Fruit fly (Drosophila melanogaster) whole organism, adult: ENCODE measurements around the gene be.

Source experiments
- CG11617 ChIP-seq: fragments of 200-800 bp; sonication (Bioruptor generic); optimal IDR thresholded peaks from 2 replicates; lab custom pipeline; 2017; ENCODE audit warnings: mild to moderate bottlenecking, missing biosample characterization, missing genetic modification reagents, missing genetic modification characterization
- CG12768 ChIP-seq: fragments of 200-800 bp; sonication (Bioruptor generic); optimal IDR thresholded peaks from 2 replicates; lab custom pipeline; 2017; ENCODE audit warnings: missing biosample characterization, missing genetic modification characterization, mild to moderate bottlenecking, moderate library complexity, missing genetic modification reagents
- CG14711 ChIP-seq: fragments of 200-800 bp; sonication (Bioruptor generic); optimal IDR thresholded peaks from 2 replicates; lab custom pipeline; 2018; ENCODE audit warnings: missing biosample characterization, mild to moderate bottlenecking, missing genetic modification characterization, moderate library complexity
- CG1620 ChIP-seq: fragments of 200-800 bp; sonication (Bioruptor generic); optimal IDR thresholded peaks from 2 replicates; lab custom pipeline; 2016; ENCODE audit warnings: missing biosample characterization, missing genetic modification characterization
- CG33017 ChIP-seq: fragments of 200-800 bp; sonication (Bioruptor generic); optimal IDR thresholded peaks from 2 replicates; lab custom pipeline; 2018; ENCODE audit warnings: missing biosample characterization, mild to moderate bottlenecking, missing genetic modification characterization, moderate library complexity
- CG5204 ChIP-seq: fragments of 200-800 bp; sonication (Bioruptor generic); optimal IDR thresholded peaks from 2 replicates; lab custom pipeline; 2016; ENCODE audit warnings: missing biosample characterization, missing genetic modification characterization
- CG7045 ChIP-seq: fragments of 200-800 bp; sonication (Bioruptor generic); optimal IDR thresholded peaks from 2 replicates; lab custom pipeline; 2017; ENCODE audit warnings: missing biosample characterization, mild to moderate bottlenecking, missing genetic modification characterization
- CG7101 ChIP-seq: fragments of 200-800 bp; sonication (Bioruptor generic); optimal IDR thresholded peaks from 2 replicates; lab custom pipeline; 2018; ENCODE audit warnings: missing biosample characterization, mild to moderate bottlenecking, missing genetic modification characterization, moderate library complexity
- Clk ChIP-seq: fragments of 200-800 bp; sonication (Bioruptor generic); optimal IDR thresholded peaks from 2 replicates; lab custom pipeline; 2017; ENCODE audit warnings: missing biosample characterization, missing genetic modification characterization
- Crg-1 ChIP-seq: fragments of 200-800 bp; sonication (Bioruptor generic); optimal IDR thresholded peaks from 2 replicates; lab custom pipeline; 2016; ENCODE audit warnings: missing biosample characterization, missing genetic modification characterization
- Hr96 ChIP-seq: fragments of 200-800 bp; sonication (Bioruptor generic); optimal IDR thresholded peaks from 2 replicates; lab custom pipeline; 2016; ENCODE audit warnings: missing biosample characterization, missing genetic modification characterization
- Mnt ChIP-seq: fragments of 200-800 bp; sonication (Bioruptor generic); optimal IDR thresholded peaks from 2 replicates; lab custom pipeline; 2016; ENCODE audit warnings: missing biosample characterization, mild to moderate bottlenecking, missing genetic modification characterization
- bab1 ChIP-seq: fragments of 200-800 bp; sonication (Bioruptor generic); optimal IDR thresholded peaks from 3 replicates; lab custom pipeline; 2019; ENCODE audit warnings: missing biosample characterization, mild to moderate bottlenecking, missing genetic modification characterization, moderate library complexity
- cic ChIP-seq: fragments of 200-800 bp; sonication (Bioruptor generic); optimal IDR thresholded peaks from 2 replicates; lab custom pipeline; 2017; ENCODE audit warnings: missing biosample characterization, mild to moderate bottlenecking, missing genetic modification characterization, moderate library complexity
- cnc ChIP-seq, 2 experiments: fragments of >200 bp; optimal IDR thresholded peaks; 2 replicates each; lab custom pipeline; 2017
- kay ChIP-seq: fragments of 200-800 bp; sonication (Bioruptor generic); peaks from one replicate; lab custom pipeline; 2016; ENCODE audit warnings: missing biosample characterization, missing genetic modification characterization, borderline replicate concordance
- ovo ChIP-seq: fragments of 200-800 bp; sonication (Bioruptor generic); optimal IDR thresholded peaks from 2 replicates; lab custom pipeline; 2016; ENCODE audit warnings: missing biosample characterization, missing genetic modification characterization
- pad ChIP-seq: fragments of 200-800 bp; sonication (Bioruptor generic); optimal IDR thresholded peaks from 3 replicates; lab custom pipeline; 2017; ENCODE audit warnings: missing biosample characterization, missing genetic modification characterization, mild to moderate bottlenecking, moderate library complexity, missing genetic modification reagents
- tj ChIP-seq: fragments of 200-800 bp; sonication (Bioruptor generic); optimal IDR thresholded peaks from 3 replicates; lab custom pipeline; 2017; ENCODE audit warnings: missing biosample characterization, mild to moderate bottlenecking, missing genetic modification characterization, moderate library complexity
- toe ChIP-seq: fragments of 200-800 bp; sonication (Bioruptor generic); optimal IDR thresholded peaks from 2 replicates; lab custom pipeline; 2016; ENCODE audit warnings: missing biosample characterization, missing genetic modification characterization

Gene be

dm6 chrX:15074646-15075351, 50.6 kb downstream of the be start:
- TF ChIP-seq tj (GFP tag; lab: Kevin White, UChicago) (peak; percentile 71), CG11617 (GFP tag; lab: Kevin White, UChicago) (peak; percentile 93), cic (GFP tag; lab: Kevin White, UChicago) (peak; percentile 75), toe (GFP tag; lab: Kevin White, UChicago) (peak; percentile 78), bab1 (GFP tag; lab: Kevin White, UChicago) (peak; percentile 74), kay (GFP tag; lab: Kevin White, UChicago) (peak; percentile 98), CG12768 (peak; percentile 77), ovo (GFP tag; lab: Kevin White, UChicago) (peak; percentile 59), CG7045 (GFP tag; lab: Kevin White, UChicago) (peak; percentile 70), Hr96 (GFP tag; lab: Kevin White, UChicago) (peak; percentile 91), pad (peak; percentile 56), CG33017 (tag; lab: Kevin White, UChicago) (peak; percentile 39), CG14711 (tag; lab: Kevin White, UChicago) (peak; percentile 73), CG5204 (GFP tag; lab: Kevin White, UChicago) (peak; percentile 84), Mnt (peak; percentile 75), Clk (peak; percentile 40), CG1620 (GFP tag; lab: Kevin White, UChicago) (peak; percentile 88), cnc (optimal IDR thresholded peaks at IDR 0.05; lab: Kevin White, UChicago) (no peak), CG7101 (tag; lab: Kevin White, UChicago) (peak; percentile 87), Crg-1 (GFP tag; lab: Kevin White, UChicago) (peak; percentile 84)

- TF ChIP-seq kay (GFP tag; lab: Kevin White, UChicago) (no peak), Crg-1 (GFP tag; lab: Kevin White, UChicago) (no peak), tj (GFP tag; lab: Kevin White, UChicago) (peak; percentile 96), Hr96 (GFP tag; lab: Kevin White, UChicago) (no peak), CG33017 (tag; lab: Kevin White, UChicago) (no peak), CG1620 (GFP tag; lab: Kevin White, UChicago) (no peak), Clk (no peak), ovo (GFP tag; lab: Kevin White, UChicago) (peak; percentile 100), cnc (optimal IDR thresholded peaks at IDR 0.05; lab: Kevin White, UChicago) (no peak), toe (GFP tag; lab: Kevin White, UChicago) (no peak), CG11617 (GFP tag; lab: Kevin White, UChicago) (no peak), CG7101 (tag; lab: Kevin White, UChicago) (no peak), Mnt (no peak), pad (peak; percentile 89), cic (GFP tag; lab: Kevin White, UChicago) (no peak), bab1 (GFP tag; lab: Kevin White, UChicago) (peak; percentile 69), CG5204 (GFP tag; lab: Kevin White, UChicago) (no peak), CG12768 (no peak), CG14711 (tag; lab: Kevin White, UChicago) (no peak)
These were observed 51.3 kb downstream of the be start for dm6 chrX:15075485-15076037.

- TF ChIP-seq Clk (no peak), CG7101 (tag; lab: Kevin White, UChicago) (peak; percentile 33), CG1620 (GFP tag; lab: Kevin White, UChicago) (peak; percentile 79), CG11617 (GFP tag; lab: Kevin White, UChicago) (peak; percentile 56), toe (GFP tag; lab: Kevin White, UChicago) (peak; percentile 29), CG14711 (tag; lab: Kevin White, UChicago) (peak; percentile 66), CG7045 (GFP tag; lab: Kevin White, UChicago) (no peak), ovo (GFP tag; lab: Kevin White, UChicago) (no peak), CG33017 (tag; lab: Kevin White, UChicago) (no peak), pad (no peak), bab1 (GFP tag; lab: Kevin White, UChicago) (peak; percentile 69), Crg-1 (GFP tag; lab: Kevin White, UChicago) (peak; percentile 10), Mnt (peak; percentile 79), kay (GFP tag; lab: Kevin White, UChicago) (peak; percentile 78), tj (GFP tag; lab: Kevin White, UChicago) (no peak), cic (GFP tag; lab: Kevin White, UChicago) (no peak), Hr96 (GFP tag; lab: Kevin White, UChicago) (peak; percentile 55), CG12768 (peak; percentile 15), cnc (optimal IDR thresholded peaks at IDR 0.05; lab: Kevin White, UChicago) (no peak), CG5204 (GFP tag; lab: Kevin White, UChicago) (peak; percentile 44)
These were observed 51.9 kb downstream of the be start, which contains the start of gene Lsd-2 for dm6 chrX:15076038-15076575. Gene Lsd-2 (minus strand): TSS chrX:15076220.

- TF ChIP-seq Clk (no peak), Hr96 (GFP tag; lab: Kevin White, UChicago) (no peak), cic (GFP tag; lab: Kevin White, UChicago) (no peak), Mnt (no peak), toe (GFP tag; lab: Kevin White, UChicago) (no peak), pad (no peak), cnc (optimal IDR thresholded peaks at IDR 0.05; lab: Kevin White, UChicago) (no peak), Crg-1 (GFP tag; lab: Kevin White, UChicago) (no peak), CG14711 (tag; lab: Kevin White, UChicago) (no peak), CG1620 (GFP tag; lab: Kevin White, UChicago) (no peak), CG12768 (no peak), tj (GFP tag; lab: Kevin White, UChicago) (no peak), CG11617 (GFP tag; lab: Kevin White, UChicago) (no peak), kay (GFP tag; lab: Kevin White, UChicago) (no peak), CG7101 (tag; lab: Kevin White, UChicago) (no peak), CG5204 (GFP tag; lab: Kevin White, UChicago) (no peak), CG7045 (GFP tag; lab: Kevin White, UChicago) (no peak), bab1 (GFP tag; lab: Kevin White, UChicago) (no peak)
These were observed 52.4 kb downstream of the be start for dm6 chrX:15076606-15077005.
